Worm (Caenorhabditis elegans) whole organism, L4 larva: ENCODE data around the gene clec-162.

Experiments
- Y5F2A.4 ChIP-seq: fragments of 200-800 bp; sonication (Bioruptor generic); optimal IDR thresholded peaks from 2 replicates; lab custom pipeline; 2018; ENCODE audit warnings: mild to moderate bottlenecking, missing genetic modification characterization, missing compliant biosample characterization
- ceh-82 ChIP-seq: sonication (generic microtip); optimal IDR thresholded peaks from 2 replicates; lab custom pipeline; 2017; ENCODE audit warnings: missing biosample characterization, missing genetic modification characterization
- egl-27 ChIP-seq: sonication (generic microtip); optimal IDR thresholded peaks from 3 replicates; lab custom pipeline; 2017; ENCODE audit warnings: missing biosample characterization, missing genetic modification reagents, missing genetic modification characterization
- egl-43 ChIP-seq: fragments of 200-800 bp; sonication (Bioruptor generic); IDR thresholded peaks from 2 replicates; pipeline ENCODE4 v1.3.6; 2022; ENCODE audit warnings: missing genetic modification reagents, missing genetic modification characterization, missing compliant biosample characterization
- lin-29 ChIP-seq: fragments of 200-800 bp; sonication (Bioruptor generic); IDR thresholded peaks from 2 replicates; pipeline ENCODE4 v1.3.6; 2022; ENCODE audit warnings: missing genetic modification reagents, missing genetic modification characterization, missing compliant biosample characterization
- lsy-2 ChIP-seq, 2 experiments: fragments of 150-350 bp in 1 of 2; sonication (generic microtip) in 1 of 2; optimal IDR thresholded peaks; 2 replicates each; lab custom pipeline; 2014 to 2017; ENCODE audit warnings: missing biosample characterization in 2 of 2, missing genetic modification characterization in 2 of 2
- nhr-25 ChIP-seq: sonication (generic microtip); optimal IDR thresholded peaks from 2 replicates; lab custom pipeline; 2017; ENCODE audit warnings: missing genetic modification characterization, mild to moderate bottlenecking, missing compliant biosample characterization, antibody characterized with exemption, moderate library complexity, borderline replicate concordance; ENCODE audit not compliant: insufficient read depth
- nhr-76 ChIP-seq: fragments of 150-350 bp; optimal IDR thresholded peaks from 2 replicates; lab custom pipeline; 2014; ENCODE audit warnings: missing biosample characterization, missing genetic modification characterization
- set-16 ChIP-seq: fragments of 200-800 bp; sonication (Bioruptor generic); IDR thresholded peaks from 2 replicates; pipeline ENCODE4 v1.3.6; 2022; ENCODE audit warnings: missing genetic modification reagents, missing genetic modification characterization, missing compliant biosample characterization
- skn-1 ChIP-seq: fragments of 150-350 bp; optimal IDR thresholded peaks from 2 replicates; lab custom pipeline; 2014; ENCODE audit warnings: missing biosample characterization, missing genetic modification characterization
- snpc-4 ChIP-seq: fragments of 150-350 bp; optimal IDR thresholded peaks from 2 replicates; lab custom pipeline; 2014; ENCODE audit warnings: missing biosample characterization, missing genetic modification characterization
- unc-39 ChIP-seq: sonication (generic microtip); optimal IDR thresholded peaks from 2 replicates; lab custom pipeline; 2017; ENCODE audit warnings: missing biosample characterization, missing genetic modification characterization

DNA sequence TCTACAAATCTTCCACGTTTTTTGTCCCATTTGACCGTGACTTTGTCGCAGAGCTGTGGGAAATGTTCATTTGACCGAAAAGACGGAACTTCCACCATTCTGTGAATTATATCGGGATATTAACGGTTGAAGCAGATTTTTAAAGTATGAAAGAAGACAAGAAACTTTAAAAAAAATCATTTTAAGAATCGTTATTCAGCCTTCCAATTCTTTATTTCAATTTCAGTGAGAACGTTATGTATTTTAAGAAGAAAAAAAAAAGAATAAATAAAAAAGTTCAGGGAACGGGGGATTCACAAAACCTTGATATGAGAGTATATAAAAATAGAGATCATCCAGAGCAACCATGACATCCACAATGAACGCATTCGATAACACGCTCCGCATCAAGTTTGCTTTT lies 30.5 kb downstream of the clec-162 start, which contains the start of gene set-3:
- TF ChIP-seq lsy-2 (tag; optimal IDR thresholded peaks at IDR 0.05; lab: Kevin White, UChicago) (no peak), nhr-25 (tag; lab: Kevin White, UChicago) (no peak), unc-39 (no peak), set-16 (no peak), skn-1 (tag; lab: Kevin White, UChicago) (no peak), egl-27 (tag; lab: Kevin White, UChicago) (no peak), lin-29 (no peak), ceh-82 (tag; lab: Kevin White, UChicago) (no peak), nhr-76 (tag; lab: Kevin White, UChicago) (no peak), snpc-4 (tag; lab: Kevin White, UChicago) (no peak), egl-43 (GFP tag; lab: Robert Waterston, UW) (no peak), Y5F2A.4 (GFP tag; lab: Kevin White, UChicago) (no peak)
